Worm (Caenorhabditis elegans): ENCODE measurements around the gene Y54G2A.11.
"Not testable (repeated sequence)": the region's sequence is repeated elsewhere in the genome, so short reads cannot be mapped to it uniquely, and the experiment has no call there.

DNA sequence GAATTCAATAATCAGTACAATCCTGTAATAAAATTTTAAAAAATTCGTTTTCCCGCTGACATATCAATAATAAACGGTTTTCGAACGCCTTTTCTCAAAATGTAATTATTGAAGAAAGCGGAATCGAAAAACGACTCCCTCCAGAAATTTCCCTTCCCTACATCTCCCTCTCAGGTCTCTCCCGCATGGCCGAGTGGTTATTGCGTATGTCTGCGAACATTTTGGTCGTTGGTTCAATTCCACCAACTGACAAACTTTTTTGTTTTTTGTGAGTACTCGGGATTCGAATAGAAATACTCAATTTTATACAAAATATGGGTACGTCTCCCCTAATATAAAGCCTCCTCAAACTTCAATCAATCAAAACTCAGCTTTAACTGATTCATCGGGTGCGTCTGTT is 31.6 kb downstream of the Y54G2A.11 start:
- not testable (repeated sequence) for TF ChIP-seq sdz-12 (GFP tag; optimal IDR thresholded peaks at IDR 0.05); dve-1 (tag; optimal IDR thresholded peaks at IDR 0.05; ENCODE audit: insufficient read depth); pha-4 (tag; optimal IDR thresholded peaks at IDR 0.05); jun-1 (tag; optimal IDR thresholded peaks at IDR 0.05); Y5F2A.4 (GFP tag; optimal IDR thresholded peaks at IDR 0.05); ZK546.5 (tag; optimal IDR thresholded peaks at IDR 0.05); nhr-11 (tag; optimal IDR thresholded peaks at IDR 0.05); fos-1 (tag; optimal IDR thresholded peaks at IDR 0.05)
- TF ChIP-seq pha-4 (GFP tag; IDR thresholded peaks at IDR 0.05) (peak; percentile 94), nhr-42 (GFP tag; IDR thresholded peaks at IDR 0.05) (peak; percentile 79), lin-1 (GFP tag; IDR thresholded peaks at IDR 0.05) (peak; percentile 89), daf-8 (GFP tag; IDR thresholded peaks at IDR 0.05) (peak; percentile 21; the same call in 1 of the 2 replicates)
